Worm (Caenorhabditis elegans) whole organism, L1 larva: ENCODE data around the gene csn-4.
A peak's percentile ranks its signal among the peaks of the same experiment; 100 is the strongest.

Source experiments
- C16A3.4 ChIP-seq: fragments of 150-350 bp; optimal IDR thresholded peaks from 2 replicates; lab custom pipeline; 2014; ENCODE audit warnings: missing biosample characterization, missing genetic modification characterization
- F16B12.6 ChIP-seq: fragments of 150-350 bp; optimal IDR thresholded peaks from 2 replicates; lab custom pipeline; 2014; ENCODE audit warnings: missing biosample characterization, missing genetic modification characterization
- alr-1 ChIP-seq: fragments of 200-800 bp; sonication (Bioruptor generic); optimal IDR thresholded peaks from 2 replicates; lab custom pipeline; 2018; ENCODE audit warnings: borderline replicate concordance, mild to moderate bottlenecking, missing genetic modification characterization, missing compliant biosample characterization
- aly-2 ChIP-seq: fragments of 150-350 bp; optimal IDR thresholded peaks from 2 replicates; lab custom pipeline; 2014; ENCODE audit warnings: missing biosample characterization, missing genetic modification characterization
- ama-1 ChIP-seq: fragments of 150-350 bp; optimal IDR thresholded peaks from 2 replicates; lab custom pipeline; 2014
- blmp-1 ChIP-seq: fragments of 150-350 bp; optimal IDR thresholded peaks from 2 replicates; lab custom pipeline; 2014; ENCODE audit warnings: missing biosample characterization, missing genetic modification characterization
- ceh-63 ChIP-seq: fragments of 200-800 bp; sonication (Bioruptor generic); optimal IDR thresholded peaks from 2 replicates; lab custom pipeline; 2018; ENCODE audit warnings: mild to moderate bottlenecking, missing genetic modification characterization, missing compliant biosample characterization
- ceh-8 ChIP-seq: fragments of 200-800 bp; sonication (Bioruptor generic); optimal IDR thresholded peaks from 2 replicates; lab custom pipeline; 2018; ENCODE audit warnings: mild to moderate bottlenecking, missing genetic modification characterization, moderate library complexity, missing compliant biosample characterization
- ceh-82 ChIP-seq, 3 experiments: fragments of 150-350 bp in 1 of 3; sonication (generic microtip) in 2 of 3; optimal IDR thresholded peaks; 2 replicates each; lab custom pipeline; 2014 to 2017; ENCODE audit warnings: missing biosample characterization in 3 of 3, missing genetic modification characterization in 3 of 3
- ceh-88 ChIP-seq: fragments of 200-800 bp; sonication (Bioruptor generic); IDR thresholded peaks from 2 replicates; pipeline ENCODE4 v1.3.6; 2022; ENCODE audit warnings: missing genetic modification characterization, missing compliant biosample characterization
- efl-1 ChIP-seq, 4 experiments: fragments of 150-350 bp; optimal IDR thresholded peaks in 3 of 4; peaks in 1 of 4; 1 replicate in 1 of 4; 2 replicates in 3 of 4; lab custom pipeline; 2014; ENCODE audit warnings: missing biosample characterization in 2 of 4, missing genetic modification characterization in 2 of 4, missing genetic modification reagents in 2 of 4
- efl-3 ChIP-seq: fragments of 200-800 bp; sonication (Bioruptor generic); optimal IDR thresholded peaks from 2 replicates; lab custom pipeline; 2018; ENCODE audit warnings: mild to moderate bottlenecking, missing genetic modification characterization, missing compliant biosample characterization
- elt-2 ChIP-seq: sonication (generic microtip); optimal IDR thresholded peaks from 2 replicates; lab custom pipeline; 2016; ENCODE audit warnings: missing genetic modification characterization, mild to moderate bottlenecking, inconsistent platforms, missing compliant biosample characterization, missing genetic modification reagents
- ets-5 ChIP-seq: fragments of 200-800 bp; sonication (Bioruptor generic); IDR thresholded peaks from 2 replicates; pipeline ENCODE4 v1.3.6; 2022; ENCODE audit warnings: missing genetic modification characterization, missing compliant biosample characterization
- fkh-4 ChIP-seq: sonication (generic microtip); optimal IDR thresholded peaks from 2 replicates; lab custom pipeline; 2016; ENCODE audit warnings: missing compliant biosample characterization, missing genetic modification characterization, borderline replicate concordance
- hlh-4 ChIP-seq: sonication (generic microtip); optimal IDR thresholded peaks from 2 replicates; lab custom pipeline; 2016; ENCODE audit warnings: mild to moderate bottlenecking, missing genetic modification characterization, missing compliant biosample characterization
- isw-1 ChIP-seq: fragments of 200-800 bp; sonication (Bioruptor generic); IDR thresholded peaks from 2 replicates; pipeline ENCODE4 v1.3.6; 2022; ENCODE audit warnings: missing genetic modification characterization, missing compliant biosample characterization
- jun-1 ChIP-seq: fragments of 150-350 bp; optimal IDR thresholded peaks from 2 replicates; lab custom pipeline; 2014; ENCODE audit warnings: missing biosample characterization, missing genetic modification reagents, missing genetic modification characterization
- lin-35 ChIP-seq, 2 experiments: fragments of 150-350 bp; optimal IDR thresholded peaks; 2 replicates each; lab custom pipeline; 2014; ENCODE audit warnings: missing biosample characterization in 2 of 2, missing genetic modification characterization in 2 of 2, missing genetic modification reagents in 2 of 2
- lin-39 ChIP-seq: fragments of 150-350 bp; optimal IDR thresholded peaks from 2 replicates; lab custom pipeline; 2014; ENCODE audit warnings: missing biosample characterization, missing genetic modification reagents, missing genetic modification characterization
- lir-3 ChIP-seq: sonication (generic microtip); optimal IDR thresholded peaks from 2 replicates; lab custom pipeline; 2016; ENCODE audit warnings: mild to moderate bottlenecking, missing genetic modification characterization, moderate library complexity, missing compliant biosample characterization; ENCODE audit not compliant: poor library complexity
- lsy-2 ChIP-seq, 2 experiments: fragments of 150-350 bp; optimal IDR thresholded peaks; 2 replicates each; lab custom pipeline; 2014; ENCODE audit warnings: missing biosample characterization in 2 of 2, missing genetic modification characterization in 2 of 2
- mab-9 ChIP-seq: fragments of 200-800 bp; sonication (Bioruptor generic); IDR thresholded peaks from 2 replicates; pipeline ENCODE4 v1.3.6; 2022; ENCODE audit warnings: missing genetic modification reagents, missing genetic modification characterization, missing compliant biosample characterization
- nhr-11 ChIP-seq: fragments of 150-350 bp; optimal IDR thresholded peaks from 2 replicates; lab custom pipeline; 2014; ENCODE audit warnings: missing biosample characterization, missing genetic modification characterization
- nhr-12 ChIP-seq: sonication (generic microtip); optimal IDR thresholded peaks from 2 replicates; lab custom pipeline; 2017; ENCODE audit warnings: missing biosample characterization, missing genetic modification characterization
- nhr-19 ChIP-seq: fragments of 200-800 bp; sonication (Bioruptor generic); conservative IDR thresholded peaks from 2 replicates; pipeline ENCODE4 v1.3.6; 2022; ENCODE audit warnings: missing genetic modification characterization, missing compliant biosample characterization
- nhr-237 ChIP-seq: fragments of 150-350 bp; optimal IDR thresholded peaks from 2 replicates; lab custom pipeline; 2014; ENCODE audit warnings: missing biosample characterization, missing genetic modification characterization
- nhr-47 ChIP-seq: sonication (generic microtip); optimal IDR thresholded peaks from 2 replicates; lab custom pipeline; 2016; ENCODE audit warnings: mild to moderate bottlenecking, missing genetic modification characterization, moderate library complexity, missing compliant biosample characterization
- pag-3 ChIP-seq: sonication (generic microtip); optimal IDR thresholded peaks from 2 replicates; lab custom pipeline; 2017; ENCODE audit warnings: missing genetic modification characterization, mild to moderate bottlenecking, missing compliant biosample characterization, antibody characterized with exemption, borderline replicate concordance; ENCODE audit not compliant: insufficient read depth
- rnt-1 ChIP-seq: sonication (generic microtip); optimal IDR thresholded peaks from 2 replicates; lab custom pipeline; 2016; ENCODE audit warnings: mild to moderate bottlenecking, missing genetic modification characterization, moderate library complexity, missing compliant biosample characterization
- skn-1 ChIP-seq: fragments of 150-350 bp; optimal IDR thresholded peaks from 2 replicates; lab custom pipeline; 2014; ENCODE audit warnings: missing biosample characterization, missing genetic modification characterization
- snpc-4 ChIP-seq: fragments of 150-350 bp; optimal IDR thresholded peaks from 2 replicates; lab custom pipeline; 2014; ENCODE audit warnings: missing biosample characterization, missing genetic modification characterization
- snu-23 ChIP-seq: sonication (generic microtip); optimal IDR thresholded peaks from 2 replicates; lab custom pipeline; 2016; ENCODE audit warnings: missing genetic modification characterization, missing compliant biosample characterization
- sptf-1 ChIP-seq: fragments of 150-350 bp; optimal IDR thresholded peaks from 2 replicates; lab custom pipeline; 2014; ENCODE audit warnings: missing biosample characterization, missing genetic modification characterization
- tlp-1 ChIP-seq: fragments of 150-350 bp; optimal IDR thresholded peaks from 2 replicates; lab custom pipeline; 2014; ENCODE audit warnings: missing biosample characterization, missing genetic modification characterization
- unc-130 ChIP-seq: fragments of 150-350 bp; optimal IDR thresholded peaks from 2 replicates; lab custom pipeline; 2017; ENCODE audit warnings: missing biosample characterization, missing genetic modification characterization, inconsistent platforms
- unc-30 ChIP-seq: sonication (generic microtip); optimal IDR thresholded peaks from 2 replicates; lab custom pipeline; 2017; ENCODE audit warnings: missing biosample characterization, missing genetic modification characterization
- unc-86 ChIP-seq: sonication (generic microtip); optimal IDR thresholded peaks from 2 replicates; lab custom pipeline; 2016; ENCODE audit warnings: missing genetic modification characterization, missing compliant biosample characterization
- unc-98 ChIP-seq: fragments of 200-800 bp; sonication (Bioruptor generic); IDR thresholded peaks from 2 replicates; pipeline ENCODE4 v1.3.6; 2022; ENCODE audit warnings: missing genetic modification characterization, missing compliant biosample characterization
- vab-15 ChIP-seq: sonication (generic microtip); optimal IDR thresholded peaks from 2 replicates; lab custom pipeline; 2017; ENCODE audit warnings: missing genotype, mild to moderate bottlenecking, missing genetic modification characterization, missing compliant biosample characterization
- xbp-1 ChIP-seq: sonication (generic microtip); optimal IDR thresholded peaks from 2 replicates; lab custom pipeline; 2016; ENCODE audit warnings: missing genetic modification characterization, missing compliant biosample characterization
- zag-1 ChIP-seq: fragments of 150-350 bp; optimal IDR thresholded peaks from 2 replicates; lab custom pipeline; 2014; ENCODE audit warnings: missing biosample characterization, missing genetic modification characterization
- ztf-4 ChIP-seq: fragments of 150-350 bp; optimal IDR thresholded peaks from 2 replicates; lab custom pipeline; 2014; ENCODE audit warnings: missing biosample characterization, missing genetic modification characterization

The csn-4 gene

DNA sequence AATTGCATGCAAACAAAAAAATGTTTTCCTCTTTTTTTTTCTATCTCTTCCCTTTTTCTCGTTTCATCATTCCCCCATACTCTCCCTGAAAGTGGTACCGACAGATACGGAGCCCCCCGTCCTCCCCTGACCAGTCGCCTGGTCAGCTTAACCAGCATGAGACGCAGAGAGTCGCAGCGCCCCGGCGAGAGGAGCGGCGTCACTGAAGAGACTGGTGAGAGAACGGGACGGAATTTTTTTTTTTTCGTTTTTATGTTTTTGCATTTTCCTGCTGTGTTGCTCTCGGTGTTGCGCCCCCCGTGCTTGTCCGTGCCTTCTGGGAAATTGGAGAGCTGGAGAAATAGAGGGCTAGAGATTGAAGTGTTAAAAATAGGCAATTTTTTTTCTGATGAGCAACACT, 16.4 kb downstream of the csn-4 start (continued):
- TF ChIP-seq C16A3.4 (tag; lab: Kevin White, UChicago) (peak; percentile 34), snpc-4 (tag; lab: Kevin White, UChicago) (peak; percentile 36), jun-1 (tag; lab: Kevin White, UChicago) (peak; percentile 91), nhr-12 (tag; lab: Kevin White, UChicago) (no peak), snu-23 (GFP tag; lab: Kevin White, UChicago) (peak; percentile 71), unc-86 (peak; percentile 90), efl-1 (optimal IDR thresholded peaks at IDR 0.05; lab: Kevin White, UChicago) (peak; percentile 64 to 71), efl-1 (GFP tag; optimal IDR thresholded peaks at IDR 0.05 in 1 of 2; lab: Kevin White, UChicago) (peak; percentile 35 to 93), lin-39 (tag; lab: Kevin White, UChicago) (no peak), ets-5 (no peak), alr-1 (tag; lab: Kevin White, UChicago) (no peak), unc-98 (GFP tag; lab: Robert Waterston, UW) (no peak), tlp-1 (tag; lab: Kevin White, UChicago) (no peak), ztf-4 (tag; lab: Kevin White, UChicago) (peak; percentile 85), sptf-1 (tag; lab: Kevin White, UChicago) (no peak), xbp-1 (tag; lab: Kevin White, UChicago) (peak; percentile 53), mab-9 (no peak), ama-1 (lab: Kevin White, UChicago) (no peak), unc-130 (tag; lab: Kevin White, UChicago) (peak; percentile 49), nhr-19 (GFP tag; lab: Robert Waterston, UW) (peak; percentile 45), pag-3 (peak; percentile 22), isw-1 (peak; percentile 58), ceh-82 (tag; optimal IDR thresholded peaks at IDR 0.05; lab: Kevin White, UChicago) (peak; percentile 52 to 83 (median 67)), unc-30 (peak; percentile 89), ceh-63 (GFP tag; lab: Kevin White, UChicago) (no peak), nhr-47 (tag; lab: Kevin White, UChicago) (peak; percentile 85), ceh-88 (GFP tag; lab: Robert Waterston, UW) (no peak), blmp-1 (peak; percentile 1), nhr-11 (peak; percentile 70), zag-1 (no peak), lin-35 (GFP tag; optimal IDR thresholded peaks at IDR 0.05; lab: Kevin White, UChicago) (peak in 1 of 2 experiments; percentile 62), nhr-237 (tag; lab: Kevin White, UChicago) (no peak), fkh-4 (tag; lab: Kevin White, UChicago) (no peak), F16B12.6 (tag; lab: Kevin White, UChicago) (peak; percentile 10), vab-15 (tag; lab: Kevin White, UChicago) (no peak)

DNA sequence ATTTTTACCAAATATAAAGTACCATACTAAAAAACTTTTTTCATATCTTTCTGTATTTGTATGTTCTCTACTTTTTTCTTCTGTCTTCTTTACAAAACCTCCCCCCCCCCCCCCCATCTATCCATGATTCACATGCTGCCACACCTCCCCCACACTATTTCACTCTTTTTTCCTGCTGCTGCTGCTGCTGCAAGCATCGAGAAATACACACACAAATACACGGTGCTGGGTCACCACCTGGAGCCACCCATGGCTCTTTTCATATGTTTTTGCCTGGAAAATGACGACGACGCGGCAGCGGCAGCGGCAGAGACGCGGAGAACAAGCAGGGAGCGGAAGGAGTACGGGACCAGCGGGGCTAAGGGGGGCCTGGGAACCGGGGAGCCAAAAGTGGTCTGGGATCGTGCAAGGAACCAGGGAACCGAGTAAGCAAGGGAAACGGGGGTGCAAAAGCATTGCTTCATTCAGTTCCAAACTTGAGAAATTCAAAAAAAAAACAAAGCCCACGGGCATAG, 18.0 kb downstream of the csn-4 start:
- no peak for TF ChIP-seq hlh-4 (tag; lab: Kevin White, UChicago)
- no peak for TF ChIP-seq pag-3
- no peak for TF ChIP-seq efl-3
- TF ChIP-seq skn-1 (tag; lab: Kevin White, UChicago): no peak
- no peak for TF ChIP-seq lsy-2 (tag; optimal IDR thresholded peaks at IDR 0.05; lab: Kevin White, UChicago)
- TF ChIP-seq rnt-1 (tag; lab: Kevin White, UChicago): no peak
- TF ChIP-seq ztf-4 (tag; lab: Kevin White, UChicago): no peak

DNA sequence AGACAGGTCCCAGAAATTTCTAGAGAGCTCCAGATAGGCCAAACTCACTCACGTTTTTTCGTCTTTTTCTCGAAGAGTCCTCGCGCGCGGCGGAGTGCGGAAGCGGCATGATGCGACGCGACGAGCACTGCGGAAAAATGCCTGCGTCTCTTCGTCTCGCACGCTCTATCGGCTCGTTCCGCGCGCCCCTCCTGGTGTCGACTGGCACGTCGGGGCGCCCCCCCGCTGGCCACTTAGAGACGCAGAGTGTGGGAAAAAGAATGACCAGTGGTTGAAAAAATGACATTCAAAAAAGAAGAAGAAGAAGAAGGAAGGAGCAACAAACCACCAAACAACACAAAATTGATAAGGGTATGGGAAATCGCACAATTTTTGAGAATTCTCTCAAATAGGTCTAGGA, 19.4 kb downstream of the csn-4 start, which contains the start of gene znf-782:
TSS of gene znf-782 (minus strand) at position 96 of the 400 bp plus-strand sequence.
- TF ChIP-seq ceh-8: peak; percentile 52
- peak; percentile 57 for TF ChIP-seq jun-1 (tag; lab: Kevin White, UChicago)
- no peak for TF ChIP-seq elt-2
- TF ChIP-seq pag-3: no peak
- no peak for TF ChIP-seq snpc-4 (tag; lab: Kevin White, UChicago)
- TF ChIP-seq efl-1 (optimal IDR thresholded peaks at IDR 0.05; lab: Kevin White, UChicago): no peak
- TF ChIP-seq efl-1 (GFP tag; optimal IDR thresholded peaks at IDR 0.05 in 1 of 2; lab: Kevin White, UChicago): peak in 1 of 2 experiments; percentile 78
- no peak for TF ChIP-seq vab-15 (tag; lab: Kevin White, UChicago)
- no peak for TF ChIP-seq aly-2 (tag; lab: Kevin White, UChicago)
- no peak for TF ChIP-seq efl-3
- TF ChIP-seq lsy-2 (tag; optimal IDR thresholded peaks at IDR 0.05; lab: Kevin White, UChicago): no peak
- TF ChIP-seq lir-3: no peak
- TF ChIP-seq ztf-4 (tag; lab: Kevin White, UChicago): peak; percentile 56
- TF ChIP-seq ceh-82 (tag; optimal IDR thresholded peaks at IDR 0.05; lab: Kevin White, UChicago): peak in 1 of 3 experiments; percentile 42
